Worm (Caenorhabditis elegans) whole organism, dauer: ENCODE measurements around the gene dhc-3.

Experiments
- unc-62 ChIP-seq: sonication (generic microtip); optimal IDR thresholded peaks from 2 replicates; lab custom pipeline; 2017; ENCODE audit warnings: missing biosample characterization, missing genetic modification reagents, missing genetic modification characterization

Gene dhc-3

ce11 chrV:13138681-13139080 is at the start of gene dhc-3:
Gene dhc-3 (plus strand): TSS chrV:13138981.
- no peak for TF ChIP-seq unc-62 (GFP tag; lab: Kevin White, UChicago)

ce11 chrV:13090130-13090770 is 48.5 kb upstream of the dhc-3 start, which contains the start of gene C34B4.4:
Gene C34B4.4 (plus strand): TSS chrV:13090405.
- no peak for TF ChIP-seq unc-62 (GFP tag; lab: Kevin White, UChicago)

- TF ChIP-seq unc-62 (GFP tag; lab: Kevin White, UChicago), result no peak
Observed at ce11 chrV:13092349-13092748, 46.4 kb upstream of the dhc-3 start, which contains the start of gene lurp-4. Gene lurp-4 (plus strand): TSS chrV:13092649.

- TF ChIP-seq unc-62 (GFP tag; lab: Kevin White, UChicago), result no peak
Observed at ce11 chrV:13095654-13096053, 43.1 kb upstream of the dhc-3 start, which contains the start of gene C34B4.5. Gene C34B4.5 (plus strand): TSS chrV:13095954.

ce11 chrV:13105840-13106429 is 32.8 kb upstream of the dhc-3 start:
- no peak for TF ChIP-seq unc-62 (GFP tag; lab: Kevin White, UChicago)

- TF ChIP-seq unc-62 (GFP tag; lab: Kevin White, UChicago), result no peak
Observed at ce11 chrV:13111599-13112191, 27.1 kb upstream of the dhc-3 start.

ce11 chrV:13112937-13113497 is 25.8 kb upstream of the dhc-3 start:
- no peak for TF ChIP-seq unc-62 (GFP tag; lab: Kevin White, UChicago)

- TF ChIP-seq unc-62 (GFP tag; lab: Kevin White, UChicago), result no peak
Observed at ce11 chrV:13114552-13115237, 24.1 kb upstream of the dhc-3 start.

ce11 chrV:13116114-13116603 is 22.6 kb upstream of the dhc-3 start, which contains the start of gene acly-2:
Gene acly-2 (plus strand): TSS chrV:13116488.
- TF ChIP-seq unc-62 (GFP tag; lab: Kevin White, UChicago), result no peak

- TF ChIP-seq unc-62 (GFP tag; lab: Kevin White, UChicago), result no peak
Observed at ce11 chrV:13120097-13120496, 18.7 kb upstream of the dhc-3 start, which contains the start of gene max-1. Gene max-1 (minus strand): TSS chrV:13120220.

ce11 chrV:13121266-13121665 is 17.5 kb upstream of the dhc-3 start:
- no peak for TF ChIP-seq unc-62 (GFP tag; lab: Kevin White, UChicago)

ce11 chrV:13129895-13130294 is 8.9 kb upstream of the dhc-3 start, which contains the start of gene eat-6:
Gene eat-6 (minus strand): TSS chrV:13129995.
- no peak for TF ChIP-seq unc-62 (GFP tag; lab: Kevin White, UChicago)

- TF ChIP-seq unc-62 (GFP tag; lab: Kevin White, UChicago), result no peak
Observed at ce11 chrV:13130439-13130840, 8.3 kb upstream of the dhc-3 start.

ce11 chrV:13131487-13131886 is 7.3 kb upstream of the dhc-3 start:
- no peak for TF ChIP-seq unc-62 (GFP tag; lab: Kevin White, UChicago)

- no peak for TF ChIP-seq unc-62 (GFP tag; lab: Kevin White, UChicago)
Observed at ce11 chrV:13133380-13133779, 5.4 kb upstream of the dhc-3 start, which contains the start of gene B0365.9. Gene B0365.9 (minus strand): TSS chrV:13133565.
